Worm (Caenorhabditis elegans): Measurements from ENCODE around the gene bbs-2.
"Not testable (repeated sequence)": the region's sequence is repeated elsewhere in the genome, so short reads cannot be mapped to it uniquely, and the experiment has no call there.

Gene bbs-2

DNA sequence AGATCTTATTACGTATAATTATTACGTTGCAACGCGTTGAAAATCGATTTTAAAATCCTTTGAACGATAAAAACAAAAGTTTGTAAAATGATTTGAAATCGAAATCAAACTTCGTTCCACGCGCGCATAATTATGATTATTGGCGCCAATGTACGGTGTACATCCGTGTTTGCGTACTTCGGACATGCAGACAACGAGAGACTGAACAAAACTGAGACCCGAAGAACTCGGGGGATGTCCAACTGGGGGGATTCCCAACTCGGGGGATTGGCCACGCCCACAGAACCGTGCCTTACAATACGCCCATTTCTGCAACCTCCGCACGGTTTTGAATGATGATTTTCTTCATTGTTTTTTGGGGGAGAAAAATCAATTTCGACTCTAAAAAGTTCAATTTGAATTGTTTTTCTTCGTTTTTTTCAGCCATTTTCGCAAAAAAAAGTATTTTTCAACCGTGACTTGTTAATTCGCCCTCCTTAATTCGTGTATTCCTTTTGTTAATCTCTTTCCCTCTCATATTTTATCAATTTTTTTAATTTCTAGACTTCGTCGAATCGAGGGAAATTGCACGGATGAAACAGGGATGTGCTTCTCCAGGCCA, 13.2 kb downstream of the bbs-2 start, which contains the start of gene F20D12.12:
Gene F20D12.12, plus strand, starts transcription at position 542 of the 601 bp plus-strand sequence.
- TF ChIP-seq Y53F4B.3 (GFP tag; IDR thresholded peaks at IDR 0.05) (peak; percentile 53; the same call in 1 of the 2 replicates), hmg-20 (GFP tag; IDR thresholded peaks at IDR 0.05) (peak; percentile 27; the same call in 1 of the 2 replicates), Y79H2A.3 (GFP tag; conservative IDR thresholded peaks at IDR 0.05) (peak; percentile 90), lin-35 (GFP tag; optimal IDR thresholded peaks at IDR 0.05) (peak in 2 of 3 experiments; percentile 25 to 50), madf-3 (GFP tag; IDR thresholded peaks at IDR 0.05) (peak; percentile 90), ztf-26 (tag; optimal IDR thresholded peaks at IDR 0.05) (peak; percentile 23), D2030.7 (GFP tag; IDR thresholded peaks at IDR 0.05) (peak; percentile 99), ztf-18 (tag; optimal IDR thresholded peaks at IDR 0.05) (peak; percentile 38), Y95B8A.8 (GFP tag; IDR thresholded peaks at IDR 0.05) (peak; percentile 97), egl-44 (GFP tag; IDR thresholded peaks at IDR 0.05) (peak; percentile 47; the same call in 1 of the 2 replicates), mcd-1 (GFP tag; IDR thresholded peaks at IDR 0.05) (peak; percentile 88), B0019.2 (GFP tag; conservative IDR thresholded peaks at IDR 0.05) (peak; percentile 96), snpc-3.4 (tag; optimal IDR thresholded peaks at IDR 0.05) (peak; percentile 64), tbp1 (GFP tag; optimal IDR thresholded peaks at IDR 0.05) (peak; percentile 59), ceh-91 (GFP tag; IDR thresholded peaks at IDR 0.05) (peak; percentile 97), let-607 (tag; optimal IDR thresholded peaks at IDR 0.05) (peak in 1 of 2 experiments; percentile 47), nfyb-1 (GFP tag; IDR thresholded peaks at IDR 0.05) (peak; percentile 96), hmg-1.2 (GFP tag; IDR thresholded peaks at IDR 0.05) (peak; percentile 85), ztf-6 (GFP tag; IDR thresholded peaks at IDR 0.05) (peak; percentile 75; the same call in 1 of the 2 replicates), ceh-40 (GFP tag; IDR thresholded peaks at IDR 0.05) (0 out of 2 replicates have a peak, but pooled peaks have one; percentile 40), lin-54 (GFP tag; optimal IDR thresholded peaks at IDR 0.05) (peak; percentile 78), him-1 (tag; optimal IDR thresholded peaks at IDR 0.05) (peak; percentile 23), bed-2 (GFP tag; IDR thresholded peaks at IDR 0.05) (peak; percentile 91), dpl-1 (GFP tag; optimal IDR thresholded peaks at IDR 0.05) (peak; percentile 67), pbrm-1 (GFP tag; IDR thresholded peaks at IDR 0.05) (peak; percentile 93), let-526 (GFP tag; IDR thresholded peaks at IDR 0.05) (peak; percentile 71; the same call in 1 of the 2 replicates), K11D2.4 (GFP tag; IDR thresholded peaks at IDR 0.05) (peak; percentile 91), rpc-1 (optimal IDR thresholded peaks at IDR 0.05) (peak; percentile 14), xnd-1 (tag; optimal IDR thresholded peaks at IDR 0.05) (peak; percentile 69), snpc-4 (GFP tag; optimal IDR thresholded peaks at IDR 0.05) (peak; percentile 19), snpc-4 (tag; optimal IDR thresholded peaks at IDR 0.05) (peak in 3 of 4 experiments; percentile 28 to 57 (median 39)), nhr-80 (tag; optimal IDR thresholded peaks at IDR 0.05) (peak; percentile 48), lin-40 (tag; optimal IDR thresholded peaks at IDR 0.05) (peak; percentile 71), rcor-1 (GFP tag; IDR thresholded peaks at IDR 0.05) (peak; percentile 96), athp-1 (tag; optimal IDR thresholded peaks at IDR 0.05) (peak; percentile 65), hsf-1 (GFP tag; IDR thresholded peaks at IDR 0.05) (peak; percentile 88), lin-26 (GFP tag; IDR thresholded peaks at IDR 0.05) (peak; percentile 84), tlf-1 (GFP tag; optimal IDR thresholded peaks at IDR 0.05) (peak; percentile 69), cebp-1 (GFP tag; IDR thresholded peaks at IDR 0.05) (peak; percentile 71), cebp-1 (tag; optimal IDR thresholded peaks at IDR 0.05) (peak; percentile 75), Y53G8AR.9 (GFP tag; conservative IDR thresholded peaks at IDR 0.05) (peak; percentile 88), lir-1 (GFP tag; conservative IDR thresholded peaks at IDR 0.05) (peak; percentile 72), efl-1 (GFP tag; optimal IDR thresholded peaks at IDR 0.05) (peak; percentile 92), ztf-28 (GFP tag; IDR thresholded peaks at IDR 0.05) (peak; percentile 98), B0336.3 (GFP tag; IDR thresholded peaks at IDR 0.05) (peak; percentile 60), ZK185.1 (tag; optimal IDR thresholded peaks at IDR 0.05; ENCODE audit: poor library complexity, severe bottlenecking) (peak; percentile 51), ceh-100 (GFP tag; IDR thresholded peaks at IDR 0.05) (peak; percentile 99)
- TF ChIP-seq rpc-1 (tag; optimal IDR thresholded peaks at IDR 0.05) = not testable (repeated sequence)
